Worm (Caenorhabditis elegans) whole organism, young adult: ENCODE data around the gene Y19D10B.6.
"Not testable (repeated sequence)": the region's sequence is repeated elsewhere in the genome, so short reads cannot be mapped to it uniquely, and the experiment has no call there.

Experiments used
- B0336.3 ChIP-seq: fragments of 200-800 bp; sonication (Bioruptor generic); IDR thresholded peaks from 2 replicates; pipeline ENCODE4 v1.3.6; 2022; ENCODE audit warnings: missing genetic modification characterization, missing compliant biosample characterization
- F23B12.7 ChIP-seq: sonication (generic microtip); optimal IDR thresholded peaks from 2 replicates; lab custom pipeline; 2017; ENCODE audit warnings: missing genetic modification characterization, mild to moderate bottlenecking, missing compliant biosample characterization, antibody characterized with exemption, moderate library complexity; ENCODE audit not compliant: insufficient read depth
- F37B4.10 ChIP-seq: fragments of 200-800 bp; sonication (Bioruptor generic); IDR thresholded peaks from 2 replicates; pipeline ENCODE4 v1.3.6; 2022; ENCODE audit warnings: missing genetic modification characterization, missing compliant biosample characterization
- F52B5.7 ChIP-seq: sonication (generic microtip); optimal IDR thresholded peaks from 2 replicates; lab custom pipeline; 2016; ENCODE audit warnings: mild to moderate bottlenecking, missing genetic modification characterization, missing compliant biosample characterization
- T07F8.4 ChIP-seq: sonication (generic microtip); optimal IDR thresholded peaks from 2 replicates; lab custom pipeline; 2016; ENCODE audit warnings: mild to moderate bottlenecking, missing genetic modification characterization, moderate library complexity, missing compliant biosample characterization
- Y56A3A.18 ChIP-seq: fragments of 200-800 bp; sonication (Bioruptor generic); IDR thresholded peaks from 2 replicates; pipeline ENCODE4 v1.3.6; 2022; ENCODE audit warnings: missing genetic modification reagents, missing genetic modification characterization, missing compliant biosample characterization
- akir-1 ChIP-seq: fragments of 200-800 bp; sonication (Bioruptor generic); optimal IDR thresholded peaks from 2 replicates; lab custom pipeline; 2018; ENCODE audit warnings: mild to moderate bottlenecking, missing genetic modification characterization, moderate library complexity, missing compliant biosample characterization
- ama-1 ChIP-seq, 3 experiments: fragments of 150-350 bp in 1 of 3; sonication (generic microtip) in 2 of 3; optimal IDR thresholded peaks; 2 replicates each; lab custom pipeline; 2014 to 2018; ENCODE audit warnings: missing biosample characterization in 2 of 3, missing genetic modification characterization in 2 of 3, missing genetic modification reagents in 2 of 3
- atf-7 ChIP-seq: sonication (generic microtip); optimal IDR thresholded peaks from 2 replicates; lab custom pipeline; 2017; ENCODE audit warnings: mild to moderate bottlenecking, missing genetic modification characterization, missing compliant biosample characterization
- cebp-1 ChIP-seq, 2 experiments: fragments of 200-800 bp in 1 of 2; sonication (Bioruptor generic) in 1 of 2; sonication (generic microtip) in 1 of 2; IDR thresholded peaks in 1 of 2; optimal IDR thresholded peaks in 1 of 2; 2 replicates each; pipeline versions ENCODE4 v1.3.6 to Lab custom; 2017 to 2022; ENCODE audit warnings: missing compliant biosample characterization in 2 of 2, missing genetic modification characterization in 2 of 2, mild to moderate bottlenecking in 1 of 2, missing genetic modification reagents in 1 of 2, moderate library complexity in 1 of 2
- cebp-2 ChIP-seq: fragments of 200-800 bp; sonication (Bioruptor generic); IDR thresholded peaks from 2 replicates; pipeline ENCODE4 v1.3.6; 2022; ENCODE audit warnings: missing genetic modification characterization, missing compliant biosample characterization
- ceh-100 ChIP-seq: fragments of 200-800 bp; sonication (Bioruptor generic); IDR thresholded peaks from 2 replicates; pipeline ENCODE4 v1.3.6; 2022; ENCODE audit warnings: missing genetic modification reagents, missing genetic modification characterization, missing compliant biosample characterization
- die-1 ChIP-seq: sonication (generic microtip); optimal IDR thresholded peaks from 2 replicates; lab custom pipeline; 2016; ENCODE audit warnings: missing genotype, mild to moderate bottlenecking, missing genetic modification characterization, missing compliant biosample characterization
- dox-1 ChIP-seq: fragments of 200-800 bp; sonication (Bioruptor generic); IDR thresholded peaks from 2 replicates; pipeline ENCODE4 v1.3.6; 2022; ENCODE audit warnings: missing genetic modification reagents, missing genetic modification characterization, missing compliant biosample characterization
- let-526 ChIP-seq: fragments of 200-800 bp; sonication (Bioruptor generic); IDR thresholded peaks from 2 replicates; pipeline ENCODE4 v1.3.6; 2022; ENCODE audit warnings: missing genetic modification reagents, missing genetic modification characterization, missing compliant biosample characterization
- let-607 ChIP-seq, 2 experiments: fragments of 200-800 bp in 1 of 2; sonication (Bioruptor generic) in 1 of 2; sonication (generic microtip) in 1 of 2; optimal IDR thresholded peaks; 2 replicates each; lab custom pipeline; 2016 to 2018; ENCODE audit warnings: mild to moderate bottlenecking in 2 of 2, missing compliant biosample characterization in 2 of 2, missing genetic modification characterization in 2 of 2, moderate library complexity in 2 of 2, missing genotype in 1 of 2
- lin-26 ChIP-seq: fragments of 200-800 bp; sonication (Bioruptor generic); IDR thresholded peaks from 2 replicates; pipeline ENCODE4 v1.3.6; 2022; ENCODE audit warnings: missing genetic modification reagents, missing genetic modification characterization, missing compliant biosample characterization
- lsy-27 ChIP-seq: sonication (generic microtip); optimal IDR thresholded peaks from 2 replicates; lab custom pipeline; 2017; ENCODE audit warnings: missing genetic modification characterization, mild to moderate bottlenecking, missing compliant biosample characterization, antibody characterized with exemption, missing genotype, borderline replicate concordance; ENCODE audit not compliant: insufficient read depth
- madf-3 ChIP-seq: fragments of 200-800 bp; sonication (Bioruptor generic); IDR thresholded peaks from 2 replicates; pipeline ENCODE4 v1.3.6; 2022; ENCODE audit warnings: missing genetic modification reagents, missing genetic modification characterization, missing compliant biosample characterization
- madf-6 ChIP-seq: fragments of 200-800 bp; sonication (Bioruptor generic); IDR thresholded peaks from 2 replicates; pipeline ENCODE4 v1.3.6; 2022; ENCODE audit warnings: missing genetic modification reagents, missing genetic modification characterization, missing compliant biosample characterization
- mxl-1 ChIP-seq: sonication (generic microtip); optimal IDR thresholded peaks from 2 replicates; lab custom pipeline; 2016; ENCODE audit warnings: missing genetic modification characterization, missing compliant biosample characterization
- nfya-1 ChIP-seq: sonication (generic microtip); optimal IDR thresholded peaks from 2 replicates; lab custom pipeline; 2017; ENCODE audit warnings: antibody characterized with exemption, missing compliant biosample characterization, missing genetic modification characterization, borderline replicate concordance; ENCODE audit not compliant: insufficient read depth
- nhr-80 ChIP-seq: sonication (generic microtip); optimal IDR thresholded peaks from 2 replicates; lab custom pipeline; 2016; ENCODE audit warnings: missing genetic modification characterization, missing compliant biosample characterization
- nhr-90 ChIP-seq: sonication (generic microtip); optimal IDR thresholded peaks from 2 replicates; lab custom pipeline; 2016; ENCODE audit warnings: missing genotype, mild to moderate bottlenecking, missing genetic modification characterization, missing compliant biosample characterization
- rec-8 ChIP-seq, 2 experiments: sonication (generic microtip); optimal IDR thresholded peaks; 2 replicates each; lab custom pipeline; 2016; ENCODE audit warnings: mild to moderate bottlenecking in 2 of 2, missing genetic modification characterization in 2 of 2, missing genetic modification reagents in 2 of 2, missing genotype in 2 of 2, missing biosample characterization in 1 of 2, missing compliant biosample characterization in 1 of 2, moderate library complexity in 1 of 2
- sdz-38 ChIP-seq: sonication (generic microtip); optimal IDR thresholded peaks from 2 replicates; lab custom pipeline; 2016; ENCODE audit warnings: missing genotype, missing genetic modification characterization, missing compliant biosample characterization
- snpc-3.4 ChIP-seq: sonication (generic microtip); optimal IDR thresholded peaks from 2 replicates; lab custom pipeline; 2017; ENCODE audit warnings: missing genetic modification characterization, mild to moderate bottlenecking, missing compliant biosample characterization, antibody characterized with exemption, moderate library complexity, missing genotype, missing genetic modification reagents
- tbx-9 ChIP-seq: sonication (generic microtip); optimal IDR thresholded peaks from 2 replicates; lab custom pipeline; 2016; ENCODE audit warnings: borderline replicate concordance, missing genetic modification characterization, inconsistent platforms, missing compliant biosample characterization
- tlf-1 ChIP-seq: fragments of 200-800 bp; sonication (Bioruptor generic); optimal IDR thresholded peaks from 2 replicates; lab custom pipeline; 2018; ENCODE audit warnings: mild to moderate bottlenecking, missing genetic modification characterization, missing compliant biosample characterization
- xnd-1 ChIP-seq: sonication (generic microtip); optimal IDR thresholded peaks from 2 replicates; lab custom pipeline; 2016; ENCODE audit warnings: missing genotype, missing genetic modification reagents, missing genetic modification characterization, missing compliant biosample characterization
- zfh-2 ChIP-seq: fragments of 200-800 bp; sonication (Bioruptor generic); conservative IDR thresholded peaks from 2 replicates; pipeline ENCODE4 v1.3.6; 2022; ENCODE audit warnings: missing genetic modification reagents, missing genetic modification characterization, missing compliant biosample characterization

Y19D10B.6 gene

DNA sequence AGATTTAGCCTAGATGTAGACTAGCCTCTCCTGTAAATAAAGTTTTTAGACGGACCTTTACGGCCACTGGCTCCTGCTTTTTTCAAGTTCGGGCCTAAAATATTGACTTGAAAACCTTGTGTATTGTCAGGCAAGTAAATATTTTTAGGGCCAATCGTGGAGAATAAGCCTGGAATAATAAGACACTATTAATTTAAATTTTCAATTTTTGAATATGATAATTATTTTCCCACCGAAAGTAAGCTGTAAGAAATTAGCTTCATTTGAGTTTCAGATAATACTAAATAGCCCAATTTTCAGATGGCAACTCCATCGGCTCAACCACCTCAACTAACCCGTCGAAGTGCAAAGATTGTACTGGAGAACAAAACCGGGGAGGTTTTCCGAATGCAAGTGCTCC lies 5.5 kb upstream of the Y19D10B.6 start, which contains the start of gene pud-4:
Gene pud-4 (plus strand): TSS at position 301 of the 400 bp plus-strand sequence.
- no peak for TF ChIP-seq ceh-100 (GFP tag; lab: Robert Waterston, UW)
- no peak for TF ChIP-seq nfya-1 (tag; lab: Kevin White, UChicago)
- no peak for TF ChIP-seq lsy-27 (tag; lab: Kevin White, UChicago)
- TF ChIP-seq F23B12.7 (tag; lab: Kevin White, UChicago), result no peak
- no peak for TF ChIP-seq tlf-1
- no peak for TF ChIP-seq B0336.3 (GFP tag; lab: Robert Waterston, UW)
- TF ChIP-seq let-526 (GFP tag; lab: Robert Waterston, UW), result no peak
- TF ChIP-seq tbx-9, result no peak
- no peak for TF ChIP-seq F37B4.10 (GFP tag; lab: Robert Waterston, UW)
- TF ChIP-seq nhr-90 (tag; lab: Kevin White, UChicago), result no peak
- TF ChIP-seq snpc-3.4 (tag; lab: Kevin White, UChicago), result no peak

DNA sequence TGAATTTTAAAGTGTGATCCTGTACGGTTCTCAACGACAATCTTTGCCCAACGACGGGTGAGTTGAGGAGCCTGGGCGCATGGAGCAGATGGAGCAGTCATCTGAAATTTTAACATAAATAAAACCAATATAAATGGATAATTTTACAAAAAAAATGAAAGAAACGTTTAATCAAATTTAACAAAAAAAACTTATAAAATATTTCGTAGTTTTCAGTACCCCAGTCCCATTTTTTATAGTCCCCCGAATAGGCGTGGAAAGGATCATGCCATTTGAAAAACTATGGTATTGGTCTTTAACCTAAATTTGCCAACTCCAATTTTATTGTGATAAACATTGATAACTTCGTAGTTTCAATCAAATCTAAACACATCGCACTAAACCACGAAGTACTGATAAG lies 4.2 kb upstream of the Y19D10B.6 start, which contains the start of gene pud-3:
Gene pud-3 (minus strand): TSS at position 101 of the 400 bp plus-strand sequence.
- TF ChIP-seq lsy-27 (tag; lab: Kevin White, UChicago) (no peak), atf-7 (tag; lab: Kevin White, UChicago) (no peak)

DNA sequence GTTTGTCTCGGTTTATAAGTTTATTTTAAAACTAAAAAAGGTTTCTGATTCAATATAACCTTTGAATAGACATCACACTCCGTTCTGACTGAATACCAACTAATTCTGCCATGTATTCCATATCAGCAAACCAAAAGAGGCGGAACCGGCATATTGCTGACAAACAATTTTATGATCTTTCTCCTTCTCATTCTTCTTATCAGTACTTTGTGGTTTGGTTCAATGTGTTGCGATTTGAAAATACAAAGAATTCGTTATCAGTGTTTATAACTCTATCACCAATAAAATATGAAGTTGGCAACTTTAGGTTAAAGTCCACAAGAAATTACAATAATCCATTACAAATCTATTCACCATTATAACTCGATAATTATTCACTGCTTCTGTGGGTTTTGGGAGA lies 3.4 kb upstream of the Y19D10B.6 start:
- TF ChIP-seq lsy-27 (tag; lab: Kevin White, UChicago) (no peak), cebp-2 (GFP tag; lab: Robert Waterston, UW) (no peak), lin-26 (GFP tag; lab: Robert Waterston, UW) (no peak), mxl-1 (tag; lab: Kevin White, UChicago) (no peak), die-1 (tag; lab: Kevin White, UChicago) (no peak), T07F8.4 (tag; lab: Kevin White, UChicago) (no peak), ama-1 (optimal IDR thresholded peaks at IDR 0.05; lab: Kevin White, UChicago) (no peak), ama-1 (GFP tag; optimal IDR thresholded peaks at IDR 0.05; lab: Kevin White, UChicago) (no peak), Y56A3A.18 (GFP tag; lab: Robert Waterston, UW) (no peak), rec-8 (tag; optimal IDR thresholded peaks at IDR 0.05; lab: Kevin White, UChicago) (no peak), xnd-1 (tag; lab: Kevin White, UChicago) (no peak), F52B5.7 (tag; lab: Kevin White, UChicago) (no peak), sdz-38 (tag; lab: Kevin White, UChicago) (no peak), nhr-80 (tag; lab: Kevin White, UChicago) (peak; percentile 85), cebp-1 (GFP tag; IDR thresholded peaks at IDR 0.05; lab: Robert Waterston, UW) (no peak), cebp-1 (tag; optimal IDR thresholded peaks at IDR 0.05; lab: Kevin White, UChicago) (no peak), madf-6 (GFP tag; lab: Robert Waterston, UW) (no peak), dox-1 (0 out of 2 replicates have a peak, but pooled peaks have one; percentile 12), let-607 (tag; optimal IDR thresholded peaks at IDR 0.05; lab: Kevin White, UChicago) (no peak)

DNA sequence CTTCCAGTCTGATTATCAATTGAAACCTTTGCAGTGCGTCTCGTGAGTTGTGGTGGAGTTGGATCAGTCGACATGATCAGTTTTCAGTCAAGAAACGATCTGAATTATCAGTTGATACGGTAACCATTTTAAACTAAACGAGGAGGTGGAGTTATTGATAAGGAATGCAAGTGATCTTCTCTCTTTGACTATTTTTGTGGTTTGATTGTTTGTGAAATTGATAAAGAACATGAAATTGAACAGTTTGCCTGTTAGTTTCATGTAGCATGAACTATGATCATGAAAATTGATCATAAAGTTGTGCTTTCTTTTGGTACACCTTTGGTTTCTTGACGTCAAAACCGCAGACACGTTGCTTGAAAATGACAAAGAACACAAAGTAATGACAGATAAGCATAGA lies 1.6 kb upstream of the Y19D10B.6 start, which contains the start of gene pud-1.2:
Gene pud-1.2 (minus strand): TSS at position 101 of the 400 bp plus-strand sequence.
- not testable (repeated sequence) for TF ChIP-seq zfh-2 (GFP tag; lab: Robert Waterston, UW); madf-3; akir-1 (GFP tag; lab: Kevin White, UChicago)
